Worm (Caenorhabditis elegans) whole organism, L4 larva: ENCODE data around the gene tsen-2.

Experiments used
- F10B5.3 ChIP-seq: sonication (generic microtip); optimal IDR thresholded peaks from 2 replicates; lab custom pipeline; 2016; ENCODE audit warnings: mild to moderate bottlenecking, missing genetic modification characterization, missing compliant biosample characterization
- aha-1 ChIP-seq: fragments of 150-350 bp; peaks from one replicate; lab custom pipeline; 2014; ENCODE audit warnings: missing biosample characterization, missing genetic modification characterization
- daf-8 ChIP-seq: fragments of 200-800 bp; sonication (Bioruptor generic); IDR thresholded peaks from 2 replicates; pipeline ENCODE4 v1.3.6; 2022; ENCODE audit warnings: missing genetic modification characterization, missing compliant biosample characterization
- lin-39 ChIP-seq: fragments of 150-350 bp; optimal IDR thresholded peaks from 2 replicates; lab custom pipeline; 2014; ENCODE audit warnings: missing biosample characterization, missing genetic modification reagents, missing genetic modification characterization
- mdl-1 ChIP-seq, 2 experiments: fragments of 150-350 bp in 1 of 2; sonication (generic microtip) in 1 of 2; optimal IDR thresholded peaks; 2 replicates each; lab custom pipeline; 2014 to 2017; ENCODE audit warnings: missing biosample characterization in 2 of 2, missing genetic modification characterization in 2 of 2
- unc-62 ChIP-seq, 3 experiments: fragments of 150-350 bp in 1 of 3; sonication (generic microtip); optimal IDR thresholded peaks in 2 of 3; peaks in 1 of 3; 1 replicate in 1 of 3; 2 replicates in 2 of 3; lab custom pipeline; 2014 to 2017; ENCODE audit warnings: missing biosample characterization in 3 of 3, missing genetic modification characterization in 3 of 3, missing genetic modification reagents in 3 of 3, missing genotype in 1 of 3

DNA sequence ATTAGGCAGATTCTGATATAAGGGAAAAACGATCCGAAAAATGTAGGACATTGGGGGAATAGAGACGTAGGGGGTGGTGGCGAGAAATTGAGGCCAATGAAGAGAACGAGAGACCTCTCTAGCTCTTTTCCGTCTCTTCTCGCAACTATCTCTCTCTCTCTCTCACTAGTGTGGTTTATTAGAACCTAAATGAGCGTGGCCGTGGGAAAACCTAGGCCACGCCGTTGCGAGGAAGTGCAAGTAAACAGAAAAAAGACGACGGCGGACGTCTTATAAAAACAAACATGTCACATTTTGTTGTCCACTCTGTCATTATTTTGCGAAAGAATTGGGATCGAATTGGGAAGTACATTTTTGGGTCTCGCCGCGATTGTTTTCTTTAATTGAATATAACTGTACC lies 28.1 kb downstream of the tsen-2 start:
- TF ChIP-seq unc-62 (GFP tag; optimal IDR thresholded peaks at IDR 0.05 in 1 of 2; lab: Kevin White, UChicago): peak in 1 of 2 experiments; percentile 48
- no peak for TF ChIP-seq unc-62 (tag; optimal IDR thresholded peaks at IDR 0.05; lab: Kevin White, UChicago)
- TF ChIP-seq F10B5.3 (tag; lab: Kevin White, UChicago): no peak
- TF ChIP-seq lin-39: no peak
- TF ChIP-seq aha-1: no peak
- peak in 1 of 2 experiments; percentile 74 for TF ChIP-seq mdl-1 (tag; optimal IDR thresholded peaks at IDR 0.05; lab: Kevin White, UChicago)
- TF ChIP-seq daf-8: no peak
